Fruit fly (Drosophila melanogaster) whole organism, prepupa: ENCODE data around the gene mamo.

Experiments used
- CG16779 ChIP-seq: fragments of 200-800 bp; sonication (Bioruptor generic); optimal IDR thresholded peaks from 3 replicates; lab custom pipeline; 2017; ENCODE audit warnings: missing biosample characterization, mild to moderate bottlenecking, missing genetic modification characterization
- CG6792 ChIP-seq: fragments of 200-800 bp; sonication (Bioruptor generic); optimal IDR thresholded peaks from 3 replicates; lab custom pipeline; 2016; ENCODE audit warnings: missing biosample characterization, missing genetic modification characterization
- CG6808 ChIP-seq: fragments of 200-800 bp; sonication (Bioruptor generic); optimal IDR thresholded peaks from 3 replicates; lab custom pipeline; 2017; ENCODE audit warnings: missing biosample characterization, missing genetic modification characterization, mild to moderate bottlenecking, moderate library complexity, missing genetic modification reagents
- CG6854 ChIP-seq: fragments of 200-800 bp; sonication (Bioruptor generic); optimal IDR thresholded peaks from 2 replicates; lab custom pipeline; 2017; ENCODE audit warnings: missing biosample characterization, mild to moderate bottlenecking, missing genetic modification characterization
- CG9139 ChIP-seq: fragments of 200-800 bp; sonication (Bioruptor generic); optimal IDR thresholded peaks from 3 replicates; lab custom pipeline; 2017; ENCODE audit warnings: missing biosample characterization, mild to moderate bottlenecking, missing genetic modification characterization
- Ets21C ChIP-seq: fragments of 200-800 bp; sonication (Bioruptor generic); optimal IDR thresholded peaks from 3 replicates; lab custom pipeline; 2016; ENCODE audit warnings: missing biosample characterization, missing genetic modification characterization
- Hr39 ChIP-seq: fragments of 200-800 bp; sonication (Bioruptor generic); optimal IDR thresholded peaks from 2 replicates; lab custom pipeline; 2016; ENCODE audit warnings: missing biosample characterization, missing genetic modification characterization
- Hr4 ChIP-seq: fragments of 200-800 bp; sonication (Bioruptor generic); optimal IDR thresholded peaks from 3 replicates; lab custom pipeline; 2016; ENCODE audit warnings: missing biosample characterization, missing genetic modification characterization
- OdsH ChIP-seq: fragments of 200-800 bp; sonication (Bioruptor generic); optimal IDR thresholded peaks from 3 replicates; lab custom pipeline; 2016; ENCODE audit warnings: missing biosample characterization, missing genetic modification characterization
- acj6 ChIP-seq: fragments of 200-800 bp; sonication (Bioruptor generic); optimal IDR thresholded peaks from 3 replicates; lab custom pipeline; 2016; ENCODE audit warnings: missing biosample characterization, missing genetic modification characterization
- cyc ChIP-seq: fragments of 200-800 bp; sonication (Bioruptor generic); optimal IDR thresholded peaks from 3 replicates; lab custom pipeline; 2016; ENCODE audit warnings: missing biosample characterization, missing genetic modification characterization
- pdm3 ChIP-seq: fragments of 200-800 bp; sonication (Bioruptor generic); optimal IDR thresholded peaks from 3 replicates; lab custom pipeline; 2016; ENCODE audit warnings: missing biosample characterization, missing genetic modification characterization

dm6 chrX:13923286-13923685 lies 67.0 kb downstream of the mamo start:
- no peak for TF ChIP-seq pdm3
- peak; percentile 11 for TF ChIP-seq OdsH (GFP tag; lab: Kevin White, UChicago)
- TF ChIP-seq CG16779 (tag; lab: Kevin White, UChicago): no peak
- no peak for TF ChIP-seq Hr39 (GFP tag; lab: Kevin White, UChicago)
- TF ChIP-seq CG6792 (GFP tag; lab: Kevin White, UChicago): no peak
- no peak for TF ChIP-seq Ets21C
- TF ChIP-seq acj6 (GFP tag; lab: Kevin White, UChicago): no peak
- no peak for TF ChIP-seq CG6808 (GFP tag; lab: Kevin White, UChicago)
- TF ChIP-seq CG6854: no peak
- TF ChIP-seq Hr4 (GFP tag; lab: Kevin White, UChicago): peak; percentile 16
- TF ChIP-seq cyc (GFP tag; lab: Kevin White, UChicago): no peak
- TF ChIP-seq CG9139 (GFP tag; lab: Kevin White, UChicago): no peak
